Worm (Caenorhabditis elegans) whole organism, L3 larva: Measurements from ENCODE around the gene lgg-3.

Experiments
- ZK546.5 ChIP-seq: sonication (generic microtip); optimal IDR thresholded peaks from 2 replicates; lab custom pipeline; 2017; ENCODE audit warnings: missing biosample characterization, missing genetic modification characterization
- ama-1 ChIP-seq: fragments of 150-350 bp; optimal IDR thresholded peaks from 2 replicates; lab custom pipeline; 2018
- ceh-82 ChIP-seq: fragments of 150-350 bp; optimal IDR thresholded peaks from 2 replicates; lab custom pipeline; 2014; ENCODE audit warnings: missing biosample characterization, missing genetic modification characterization
- elt-3 ChIP-seq, 3 experiments: fragments of 150-350 bp in 1 of 3; sonication (generic microtip) in 2 of 3; optimal IDR thresholded peaks; 2 replicates in 2 of 3; 4 replicates in 1 of 3; lab custom pipeline; 2014 to 2017; ENCODE audit warnings: missing biosample characterization in 3 of 3, missing genetic modification characterization in 3 of 3
- fos-1 ChIP-seq: fragments of 150-350 bp; optimal IDR thresholded peaks from 2 replicates; lab custom pipeline; 2014; ENCODE audit warnings: missing biosample characterization, missing genetic modification characterization
- nhr-237 ChIP-seq: fragments of 150-350 bp; optimal IDR thresholded peaks from 2 replicates; lab custom pipeline; 2014; ENCODE audit warnings: missing biosample characterization, missing genetic modification characterization
- skn-1 ChIP-seq: fragments of 150-350 bp; optimal IDR thresholded peaks from 2 replicates; lab custom pipeline; 2014; ENCODE audit warnings: missing biosample characterization, missing genetic modification characterization
- snpc-4 ChIP-seq: fragments of 150-350 bp; optimal IDR thresholded peaks from 2 replicates; lab custom pipeline; 2014; ENCODE audit warnings: missing biosample characterization, missing genetic modification characterization
- unc-39 ChIP-seq: sonication (generic microtip); optimal IDR thresholded peaks from 4 replicates; lab custom pipeline; 2017; ENCODE audit warnings: missing biosample characterization, missing genetic modification characterization
- ztf-4 ChIP-seq: fragments of 150-350 bp; optimal IDR thresholded peaks from 2 replicates; lab custom pipeline; 2014; ENCODE audit warnings: missing biosample characterization, missing genetic modification characterization

- TF ChIP-seq snpc-4 (no peak), skn-1 (no peak), nhr-237 (tag; lab: Kevin White, UChicago) (no peak), ZK546.5 (tag; lab: Kevin White, UChicago) (no peak), ceh-82 (tag; lab: Kevin White, UChicago) (no peak), fos-1 (tag; lab: Kevin White, UChicago) (no peak), ama-1 (no peak), elt-3 (tag; optimal IDR thresholded peaks at IDR 0.05; lab: Kevin White, UChicago) (no peak), ztf-4 (tag; lab: Kevin White, UChicago) (no peak), unc-39 (tag; lab: Kevin White, UChicago) (no peak)
Observed at ce11 chrIII:5734905-5735304, 37.1 kb upstream of the lgg-3 start, which contains the start of gene B0244.10.
